Worm (Caenorhabditis elegans): ENCODE measurements around the gene wdr-5.1.

- TF ChIP-seq elt-3 (tag; optimal IDR thresholded peaks at IDR 0.05) (no peak), nhr-77 (tag; optimal IDR thresholded peaks at IDR 0.05) (no peak), snpc-4 (tag; optimal IDR thresholded peaks at IDR 0.05) (no peak), sea-2 (GFP tag; optimal IDR thresholded peaks at IDR 0.05) (no peak)
Observed at ce11 chrIII:3672839-3673238, 32.2 kb upstream of the wdr-5.1 start.

Data from whole organism, L3 larva.